Worm (Caenorhabditis elegans): Measurements from ENCODE around the gene marc-1.

Gene marc-1

ce11 chrV:9784215-9784614 is 44.7 kb downstream of the marc-1 start:
- TF ChIP-seq sem-4 (tag; optimal IDR thresholded peaks at IDR 0.05) = no peak
- no peak for TF ChIP-seq lin-13 (GFP tag; optimal IDR thresholded peaks at IDR 0.05)
- TF ChIP-seq ztf-11 (tag; optimal IDR thresholded peaks at IDR 0.05) = no peak
- TF ChIP-seq snpc-4 (tag; optimal IDR thresholded peaks at IDR 0.05) = no peak
- TF ChIP-seq mab-5 (tag; optimal IDR thresholded peaks at IDR 0.05) = no peak
- TF ChIP-seq nhr-25 (tag; optimal IDR thresholded peaks at IDR 0.05) = no peak
- TF ChIP-seq egl-27 (tag; optimal IDR thresholded peaks at IDR 0.05) = no peak
- TF ChIP-seq Y55F3AM.14 (GFP tag; optimal IDR thresholded peaks at IDR 0.05) = no peak

ce11 chrV:9786721-9787131 is 47.2 kb downstream of the marc-1 start, which contains the start of gene F46B6.6:
Gene F46B6.6, minus strand, starts transcription at chrV:9786868.
- TF ChIP-seq peb-1 (tag; optimal IDR thresholded peaks at IDR 0.05) (no peak), ama-1 (optimal IDR thresholded peaks at IDR 0.05) (peak; percentile 82), nhr-23 (tag; optimal IDR thresholded peaks at IDR 0.05) (no peak), nhr-25 (tag; optimal IDR thresholded peaks at IDR 0.05) (peak; percentile 39), nhr-129 (tag; optimal IDR thresholded peaks at IDR 0.05) (peak; percentile 6), F13H6.1 (tag; optimal IDR thresholded peaks at IDR 0.05) (peak; percentile 6)

ce11 chrV:9789657-9790261 is 50.3 kb downstream of the marc-1 start, which contains the start of gene ztf-7:
Gene ztf-7, minus strand, starts transcription at chrV:9789707.
- peak; percentile 91 for TF ChIP-seq ztf-4 (tag; optimal IDR thresholded peaks at IDR 0.05)
- peak; percentile 83 for TF ChIP-seq unc-55 (GFP tag; optimal IDR thresholded peaks at IDR 0.05)
- peak; percentile 32 for TF ChIP-seq R02D3.7 (tag; optimal IDR thresholded peaks at IDR 0.05)
- TF ChIP-seq sma-9 (GFP tag; optimal IDR thresholded peaks at IDR 0.05) = peak; percentile 97
- TF ChIP-seq sma-9 (tag; optimal IDR thresholded peaks at IDR 0.05) = no peak
- no peak for TF ChIP-seq unc-39 (tag; optimal IDR thresholded peaks at IDR 0.05)
- TF ChIP-seq mdl-1 (tag; optimal IDR thresholded peaks at IDR 0.05) = peak; percentile 79 to 95
- peak; percentile 86 for TF ChIP-seq Y55F3AM.14 (GFP tag; optimal IDR thresholded peaks at IDR 0.05)
- peak; percentile 84 for TF ChIP-seq blmp-1 (tag; optimal IDR thresholded peaks at IDR 0.05; ENCODE audit: insufficient read depth)
- TF ChIP-seq ceh-16 (tag; optimal IDR thresholded peaks at IDR 0.05) = peak; percentile 39
- peak; percentile 97 for TF ChIP-seq nhr-21 (tag; optimal IDR thresholded peaks at IDR 0.05)
- peak; percentile 98 for TF ChIP-seq nhr-25 (tag; optimal IDR thresholded peaks at IDR 0.05)
- no peak for TF ChIP-seq nhr-11 (tag; optimal IDR thresholded peaks at IDR 0.05)
- no peak for TF ChIP-seq aly-2 (tag; optimal IDR thresholded peaks at IDR 0.05)
- peak; percentile 94 for TF ChIP-seq nhr-129 (tag; optimal IDR thresholded peaks at IDR 0.05)
- TF ChIP-seq lsy-2 (tag; optimal IDR thresholded peaks at IDR 0.05) = peak; percentile 85 to 97
- no peak for TF ChIP-seq alr-1 (tag; optimal IDR thresholded peaks at IDR 0.05)
- TF ChIP-seq C34F6.9 (tag; optimal IDR thresholded peaks at IDR 0.05) = peak; percentile 99
- TF ChIP-seq crh-2 (tag; optimal IDR thresholded peaks at IDR 0.05) = peak; percentile 97
- peak; percentile 82 for TF ChIP-seq egl-27 (tag; optimal IDR thresholded peaks at IDR 0.05)
- TF ChIP-seq gmeb-1 (tag; optimal IDR thresholded peaks at IDR 0.05) = peak; percentile 92
- TF ChIP-seq elt-3 (tag; optimal IDR thresholded peaks at IDR 0.05) = no peak
- TF ChIP-seq unc-62 (GFP tag; optimal IDR thresholded peaks at IDR 0.05) = peak; percentile 71
- TF ChIP-seq mbf-1 (tag; optimal IDR thresholded peaks at IDR 0.05) = no peak
- TF ChIP-seq F13H6.1 (tag; optimal IDR thresholded peaks at IDR 0.05) = peak; percentile 96
- TF ChIP-seq nhr-10 (tag; optimal IDR thresholded peaks at IDR 0.05) = no peak
- TF ChIP-seq ceh-82 (tag; optimal IDR thresholded peaks at IDR 0.05) = no peak
- no peak for TF ChIP-seq peb-1 (tag; optimal IDR thresholded peaks at IDR 0.05)
- peak; percentile 95 for TF ChIP-seq lin-11 (tag; optimal IDR thresholded peaks at IDR 0.05)
- no peak for TF ChIP-seq elt-1 (tag; optimal IDR thresholded peaks at IDR 0.05)
- peak; percentile 92 for TF ChIP-seq mab-5 (tag; optimal IDR thresholded peaks at IDR 0.05)
- no peak for TF ChIP-seq ztf-1 (GFP tag; conservative IDR thresholded peaks at IDR 0.05)
- peak; percentile 88 for TF ChIP-seq fos-1 (tag; optimal IDR thresholded peaks at IDR 0.05)
- peak; percentile 83 for TF ChIP-seq lin-13 (GFP tag; optimal IDR thresholded peaks at IDR 0.05)
- peak; percentile 58 for TF ChIP-seq zag-1 (tag; optimal IDR thresholded peaks at IDR 0.05)
- peak; percentile 87 for TF ChIP-seq snpc-4 (tag; optimal IDR thresholded peaks at IDR 0.05)
- peak; percentile 98 for TF ChIP-seq sma-3 (GFP tag; optimal IDR thresholded peaks at IDR 0.05)
- TF ChIP-seq skn-1 (tag; optimal IDR thresholded peaks at IDR 0.05) = peak; percentile 72
- no peak for TF ChIP-seq nhr-23 (tag; optimal IDR thresholded peaks at IDR 0.05)
- TF ChIP-seq nhr-6 (tag; optimal IDR thresholded peaks at IDR 0.05) = peak; percentile 91
- no peak for TF ChIP-seq nhr-77 (tag; optimal IDR thresholded peaks at IDR 0.05)
- TF ChIP-seq nhr-12 (tag; optimal IDR thresholded peaks at IDR 0.05) = no peak
- peak; percentile 38 for TF ChIP-seq nhr-237 (tag; optimal IDR thresholded peaks at IDR 0.05)
- peak; percentile 92 for TF ChIP-seq sem-4 (tag; optimal IDR thresholded peaks at IDR 0.05)
- peak; percentile 63 for TF ChIP-seq ama-1 (optimal IDR thresholded peaks at IDR 0.05)
- TF ChIP-seq dmd-4 (tag; optimal IDR thresholded peaks at IDR 0.05) = peak; percentile 51
